Fruit fly (Drosophila melanogaster) whole organism, embryonic: ENCODE data around the gene Mrgn1.
A peak's percentile ranks its signal among the peaks of the same experiment; 100 is the strongest.

ENCODE experiments used
- ATbp ChIP-seq: fragments of 200-800 bp; sonication (Bioruptor generic); optimal IDR thresholded peaks from 2 replicates; lab custom pipeline; 2017; ENCODE audit warnings: missing biosample characterization, mild to moderate bottlenecking, missing genetic modification characterization, missing genetic modification reagents
- Adf1 ChIP-seq: fragments of 200-800 bp; sonication (Bioruptor generic); IDR thresholded peaks from 2 replicates; pipeline ENCODE4 v1.3.6; 2022; ENCODE audit warnings: missing biosample characterization, missing genetic modification characterization
- BEAF-32 ChIP-seq: fragments of 200-800 bp; sonication (Bioruptor generic); optimal IDR thresholded peaks from 3 replicates; lab custom pipeline; 2017; ENCODE audit warnings: missing biosample characterization, missing genetic modification characterization, mild to moderate bottlenecking, moderate library complexity, missing genetic modification reagents
- CG10543 ChIP-seq: fragments of 200-800 bp; sonication (Bioruptor generic); optimal IDR thresholded peaks from 3 replicates; lab custom pipeline; 2017; ENCODE audit warnings: missing biosample characterization, mild to moderate bottlenecking, missing genetic modification characterization, moderate library complexity
- CG17385 ChIP-seq: fragments of 200-800 bp; sonication (Bioruptor generic); optimal IDR thresholded peaks from 3 replicates; lab custom pipeline; 2018; ENCODE audit warnings: missing biosample characterization, mild to moderate bottlenecking, missing genetic modification characterization
- CG2678 ChIP-seq: fragments of 200-800 bp; sonication (Bioruptor generic); optimal IDR thresholded peaks from 3 replicates; lab custom pipeline; 2019; ENCODE audit warnings: missing biosample characterization, mild to moderate bottlenecking, missing genetic modification characterization, moderate library complexity
- CG31224 ChIP-seq: fragments of 200-800 bp; sonication (Bioruptor generic); IDR thresholded peaks from 2 replicates; pipeline ENCODE4 v1.3.6; 2022; ENCODE audit warnings: missing biosample characterization, missing genetic modification characterization
- CG6254 ChIP-seq: fragments of 200-800 bp; sonication (Bioruptor generic); optimal IDR thresholded peaks from 3 replicates; lab custom pipeline; 2017; ENCODE audit warnings: mild to moderate bottlenecking, missing biosample characterization, missing genetic modification reagents, missing genetic modification characterization
- CG7839 ChIP-seq: fragments of 200-800 bp; sonication (Bioruptor generic); optimal IDR thresholded peaks from 3 replicates; lab custom pipeline; 2018; ENCODE audit warnings: missing biosample characterization, mild to moderate bottlenecking, missing genetic modification characterization, moderate library complexity
- D19A ChIP-seq: fragments of 200-800 bp; optimal IDR thresholded peaks from 3 replicates; lab custom pipeline; 2019; ENCODE audit warnings: missing biosample characterization, mild to moderate bottlenecking, missing genetic modification characterization, moderate library complexity
- Dref ChIP-seq: fragments of 200-800 bp; sonication (Bioruptor generic); IDR thresholded peaks from 2 replicates; pipeline ENCODE4 v1.3.6; 2022; ENCODE audit warnings: missing biosample characterization, missing genetic modification characterization
- Fer2 ChIP-seq: fragments of 200-800 bp; sonication (Bioruptor generic); optimal IDR thresholded peaks from 2 replicates; lab custom pipeline; 2018; ENCODE audit warnings: missing biosample characterization, mild to moderate bottlenecking, missing genetic modification characterization, moderate library complexity
- Hand ChIP-seq: fragments of 200-800 bp; sonication (Bioruptor generic); optimal IDR thresholded peaks from 2 replicates; lab custom pipeline; 2017; ENCODE audit warnings: mild to moderate bottlenecking, missing biosample characterization, missing genetic modification reagents, missing genetic modification characterization
- Hr51 ChIP-seq, 2 experiments: fragments of 200-800 bp; sonication (Bioruptor generic); optimal IDR thresholded peaks; 2 replicates in 1 of 2; 3 replicates in 1 of 2; lab custom pipeline; 2016 to 2018; ENCODE audit warnings: missing biosample characterization in 2 of 2, missing genetic modification characterization in 2 of 2, mild to moderate bottlenecking in 1 of 2, moderate library complexity in 1 of 2
- Lim3 ChIP-seq: fragments of 200-800 bp; sonication (Bioruptor generic); IDR thresholded peaks from 2 replicates; pipeline ENCODE4 v1.3.6; 2022; ENCODE audit warnings: missing biosample characterization, missing genetic modification characterization
- MBD-R2 ChIP-seq: fragments of 200-800 bp; sonication (Bioruptor generic); IDR thresholded peaks from 2 replicates; pipeline ENCODE4 v1.3.6; 2022; ENCODE audit warnings: missing biosample characterization, missing genetic modification characterization
- MESR4 ChIP-seq: fragments of 200-800 bp; sonication (Bioruptor generic); optimal IDR thresholded peaks from 2 replicates; lab custom pipeline; 2018; ENCODE audit warnings: missing biosample characterization, mild to moderate bottlenecking, missing genetic modification characterization, moderate library complexity
- Med ChIP-seq: fragments of 200-800 bp; sonication (Bioruptor generic); peaks from one replicate; lab custom pipeline; 2016; ENCODE audit warnings: missing biosample characterization, missing genetic modification characterization, mild to moderate bottlenecking, inconsistent platforms, moderate library complexity
- Sry-δ ChIP-seq: fragments of 200-800 bp; sonication (Bioruptor generic); optimal IDR thresholded peaks from 2 replicates; lab custom pipeline; 2016; ENCODE audit warnings: missing biosample characterization, missing genetic modification characterization
- Tbp ChIP-seq: fragments of >200 bp; optimal IDR thresholded peaks from 2 replicates; lab custom pipeline; 2018; ENCODE audit warnings: missing biosample characterization, missing genetic modification characterization
- crol ChIP-seq: fragments of 200-800 bp; sonication (Bioruptor generic); IDR thresholded peaks from 2 replicates; pipeline ENCODE4 v1.3.6; 2022; ENCODE audit warnings: missing biosample characterization, missing genetic modification characterization
- crp ChIP-seq, 2 experiments: fragments of 200-800 bp; sonication (Bioruptor generic); optimal IDR thresholded peaks; 2 replicates in 1 of 2; 3 replicates in 1 of 2; lab custom pipeline; 2017; ENCODE audit warnings: missing biosample characterization in 2 of 2, missing genetic modification characterization in 2 of 2, mild to moderate bottlenecking in 1 of 2, moderate library complexity in 1 of 2
- dysf ChIP-seq: fragments of 200-800 bp; sonication (Bioruptor generic); IDR thresholded peaks from 3 replicates; pipeline ENCODE4 v1.3.6; 2022; ENCODE audit warnings: missing biosample characterization, missing genetic modification characterization
- gem ChIP-seq: fragments of 200-800 bp; sonication (Bioruptor generic); optimal IDR thresholded peaks from 2 replicates; lab custom pipeline; 2019; ENCODE audit warnings: missing biosample characterization, mild to moderate bottlenecking, missing genetic modification characterization, moderate library complexity
- gfzf ChIP-seq: fragments of 200-800 bp; sonication (Bioruptor generic); optimal IDR thresholded peaks from 2 replicates; lab custom pipeline; 2016; ENCODE audit warnings: missing biosample characterization, mild to moderate bottlenecking, missing genetic modification characterization, moderate library complexity
- gro ChIP-seq: fragments of 200-800 bp; sonication (Bioruptor generic); optimal IDR thresholded peaks from 2 replicates; lab custom pipeline; 2016; ENCODE audit warnings: missing biosample characterization, missing genetic modification characterization
- knrl ChIP-seq: fragments of 200-800 bp; sonication (Bioruptor generic); IDR thresholded peaks from 3 replicates; pipeline ENCODE4 v1.3.6; 2022; ENCODE audit warnings: missing biosample characterization, missing genetic modification characterization; ENCODE audit not compliant: partially characterized antibody
- nom ChIP-seq: fragments of 200-800 bp; sonication (Bioruptor generic); optimal IDR thresholded peaks from 2 replicates; lab custom pipeline; 2017; ENCODE audit warnings: missing biosample characterization, missing genetic modification characterization, mild to moderate bottlenecking, moderate library complexity, missing genetic modification reagents
- pzg ChIP-seq: fragments of 200-800 bp; sonication (Bioruptor generic); optimal IDR thresholded peaks from 3 replicates; lab custom pipeline; 2018; ENCODE audit warnings: missing biosample characterization, mild to moderate bottlenecking, missing genetic modification characterization, moderate library complexity
- row ChIP-seq: fragments of 200-800 bp; sonication (Bioruptor generic); IDR thresholded peaks from 3 replicates; pipeline ENCODE4 v1.3.6; 2022; ENCODE audit warnings: missing biosample characterization, missing genetic modification characterization
- sens ChIP-seq: fragments of 200-800 bp; sonication (Bioruptor generic); peaks from one replicate; lab custom pipeline; 2016; ENCODE audit warnings: missing biosample characterization, missing genetic modification characterization
- slp2 ChIP-seq: fragments of 200-800 bp; sonication (Bioruptor generic); optimal IDR thresholded peaks from 2 replicates; lab custom pipeline; 2016; ENCODE audit warnings: missing biosample characterization, missing genetic modification characterization
- tgo ChIP-seq: fragments of 200-800 bp; sonication (Bioruptor generic); IDR thresholded peaks from 3 replicates; pipeline ENCODE4 v1.3.6; 2022; ENCODE audit warnings: missing biosample characterization, missing genetic modification characterization
- zen2 ChIP-seq: fragments of 200-800 bp; sonication (Bioruptor generic); IDR thresholded peaks from 3 replicates; pipeline ENCODE4 v1.3.6; 2022; ENCODE audit warnings: missing biosample characterization, missing genetic modification characterization; ENCODE audit not compliant: partially characterized antibody

Gene Mrgn1

dm6 chrX:13698717-13699427, 22.9 kb downstream of the Mrgn1 start (continued):
- TF ChIP-seq nom (no peak), dysf (GFP tag; lab: Robert Waterston, UW) (0 out of 3 replicates have a peak, but pooled peaks have one; percentile 29), D19A (tag; lab: Kevin White, UChicago) (peak; percentile 62), gem (peak; percentile 34), row (GFP tag; lab: Robert Waterston, UW) (peak; percentile 29; the same call in 1 of the 3 replicates), CG31224 (GFP tag; lab: Robert Waterston, UW) (no peak), ATbp (GFP tag; lab: Kevin White, UChicago) (no peak), zen2 (GFP tag; lab: Robert Waterston, UW) (no peak), Fer2 (tag; lab: Kevin White, UChicago) (no peak), CG2678 (tag; lab: Kevin White, UChicago) (peak; percentile 7), Hr51 (GFP tag; optimal IDR thresholded peaks at IDR 0.05; lab: Kevin White, UChicago) (peak in 1 of 2 experiments; percentile 12), gro (GFP tag; lab: Kevin White, UChicago) (no peak), crol (peak; percentile 57; the same call in 1 of the 2 replicates), Tbp (GFP tag; lab: Kevin White, UChicago) (no peak), CG7839 (tag; lab: Kevin White, UChicago) (peak; percentile 1), Adf1 (no peak), MBD-R2 (GFP tag; lab: Robert Waterston, UW) (no peak), CG6254 (GFP tag; lab: Kevin White, UChicago) (no peak), slp2 (GFP tag; lab: Kevin White, UChicago) (no peak), CG17385 (GFP tag; lab: Kevin White, UChicago) (peak; percentile 14)

dm6 chrX:13691992-13692391, 29.8 kb downstream of the Mrgn1 start, which contains the start of gene Nna1:
TSS of gene Nna1 (plus strand) at chrX:13692292.
- no peak for TF ChIP-seq CG10543 (GFP tag; lab: Kevin White, UChicago)
- TF ChIP-seq sens (GFP tag; lab: Kevin White, UChicago): peak; percentile 60
- TF ChIP-seq, all 482 proteins: peak for 1

dm6 chrX:13682652-13683051, 39.1 kb downstream of the Mrgn1 start, which contains the start of gene CG11158:
TSS of gene CG11158 (plus strand) at chrX:13682952.
- TF ChIP-seq Sry-δ (GFP tag; lab: Kevin White, UChicago): peak; percentile 6
- TF ChIP-seq MBD-R2 (GFP tag; lab: Robert Waterston, UW): peak; percentile 25; the same call in 1 of the 2 replicates
- peak; percentile 2 for TF ChIP-seq MESR4 (GFP tag; lab: Kevin White, UChicago)
- no peak for TF ChIP-seq gfzf (GFP tag; lab: Kevin White, UChicago)
- 0 out of 3 replicates have a peak, but pooled peaks have one; percentile 6 for TF ChIP-seq knrl (GFP tag; lab: Robert Waterston, UW)
- no peak for TF ChIP-seq slp2 (GFP tag; lab: Kevin White, UChicago)
- TF ChIP-seq Dref: peak; percentile 42; the same call in 1 of the 2 replicates
- peak; percentile 17 for TF ChIP-seq D19A (tag; lab: Kevin White, UChicago)
- TF ChIP-seq Hand (GFP tag; lab: Kevin White, UChicago): no peak
- TF ChIP-seq BEAF-32: peak; percentile 30
- peak; percentile 9 for TF ChIP-seq pzg (GFP tag; lab: Kevin White, UChicago)
- no peak for TF ChIP-seq tgo
- TF ChIP-seq Med (GFP tag; lab: Kevin White, UChicago): peak; percentile 67
- no peak for TF ChIP-seq Lim3
- peak in 1 of 2 experiments; percentile 30 for TF ChIP-seq crp (GFP tag; optimal IDR thresholded peaks at IDR 0.05; lab: Kevin White, UChicago)
